Worm (Caenorhabditis elegans): ENCODE measurements around the gene aex-4.

aex-4 gene

ce11 chrX:3738617-3739016 is 9.5 kb downstream of the aex-4 start:
- TF ChIP-seq crh-2 (tag; optimal IDR thresholded peaks at IDR 0.05) (no peak), ztf-11 (tag; optimal IDR thresholded peaks at IDR 0.05) (no peak), lin-39 (tag; optimal IDR thresholded peaks at IDR 0.05) (no peak), Y55F3AM.14 (GFP tag; optimal IDR thresholded peaks at IDR 0.05) (no peak), alr-1 (tag; optimal IDR thresholded peaks at IDR 0.05) (no peak), gmeb-1 (tag; optimal IDR thresholded peaks at IDR 0.05) (no peak), elt-1 (tag; optimal IDR thresholded peaks at IDR 0.05) (no peak), mdl-1 (tag; optimal IDR thresholded peaks at IDR 0.05) (no peak), nhr-11 (tag; optimal IDR thresholded peaks at IDR 0.05) (no peak), F13H6.1 (tag; optimal IDR thresholded peaks at IDR 0.05) (no peak), ceh-82 (tag; optimal IDR thresholded peaks at IDR 0.05) (no peak), blmp-1 (tag; optimal IDR thresholded peaks at IDR 0.05; ENCODE audit: insufficient read depth) (no peak), fos-1 (tag; optimal IDR thresholded peaks at IDR 0.05) (no peak), ceh-16 (tag; optimal IDR thresholded peaks at IDR 0.05) (no peak)

ce11 chrX:3742223-3742622 is 13.1 kb downstream of the aex-4 start, which contains the start of gene fkh-2:
fkh-2 (minus strand) TSS chrX:3742323.
- TF ChIP-seq unc-62 (GFP tag; optimal IDR thresholded peaks at IDR 0.05) = no peak
- no peak for TF ChIP-seq ztf-4 (tag; optimal IDR thresholded peaks at IDR 0.05)
- no peak for TF ChIP-seq elt-1 (tag; optimal IDR thresholded peaks at IDR 0.05)
- no peak for TF ChIP-seq unc-55 (GFP tag; optimal IDR thresholded peaks at IDR 0.05)
- TF ChIP-seq nhr-21 (tag; optimal IDR thresholded peaks at IDR 0.05) = no peak
- no peak for TF ChIP-seq R02D3.7 (tag; optimal IDR thresholded peaks at IDR 0.05)
- no peak for TF ChIP-seq mbf-1 (tag; optimal IDR thresholded peaks at IDR 0.05)
- TF ChIP-seq snpc-4 (tag; optimal IDR thresholded peaks at IDR 0.05) = no peak
- no peak for TF ChIP-seq alr-1 (tag; optimal IDR thresholded peaks at IDR 0.05)

ce11 chrX:3743190-3743589 is 14.1 kb downstream of the aex-4 start:
- TF ChIP-seq lin-11 (tag; optimal IDR thresholded peaks at IDR 0.05) = no peak
- TF ChIP-seq snpc-4 (tag; optimal IDR thresholded peaks at IDR 0.05) = no peak
- TF ChIP-seq nhr-129 (tag; optimal IDR thresholded peaks at IDR 0.05) = no peak
- no peak for TF ChIP-seq R02D3.7 (tag; optimal IDR thresholded peaks at IDR 0.05)
- no peak for TF ChIP-seq nhr-6 (tag; optimal IDR thresholded peaks at IDR 0.05)
- no peak for TF ChIP-seq mab-5 (tag; optimal IDR thresholded peaks at IDR 0.05)
- TF ChIP-seq ama-1 (optimal IDR thresholded peaks at IDR 0.05) = no peak
- TF ChIP-seq mdl-1 (tag; optimal IDR thresholded peaks at IDR 0.05) = no peak
- no peak for TF ChIP-seq crh-2 (tag; optimal IDR thresholded peaks at IDR 0.05)
- TF ChIP-seq nhr-237 (tag; optimal IDR thresholded peaks at IDR 0.05) = no peak
- TF ChIP-seq ceh-16 (tag; optimal IDR thresholded peaks at IDR 0.05) = no peak
- TF ChIP-seq gmeb-1 (tag; optimal IDR thresholded peaks at IDR 0.05) = no peak

- TF ChIP-seq ama-1 (optimal IDR thresholded peaks at IDR 0.05) (no peak), gmeb-1 (tag; optimal IDR thresholded peaks at IDR 0.05) (no peak), egl-27 (tag; optimal IDR thresholded peaks at IDR 0.05) (no peak), blmp-1 (tag; optimal IDR thresholded peaks at IDR 0.05; ENCODE audit: insufficient read depth) (no peak), dmd-4 (tag; optimal IDR thresholded peaks at IDR 0.05) (no peak), ztf-11 (tag; optimal IDR thresholded peaks at IDR 0.05) (no peak), elt-1 (tag; optimal IDR thresholded peaks at IDR 0.05) (no peak), R02D3.7 (tag; optimal IDR thresholded peaks at IDR 0.05) (no peak), nhr-12 (tag; optimal IDR thresholded peaks at IDR 0.05) (no peak), nhr-77 (tag; optimal IDR thresholded peaks at IDR 0.05) (no peak), nhr-10 (tag; optimal IDR thresholded peaks at IDR 0.05) (no peak)
Measured at ce11 chrX:3751370-3751769, 22.3 kb downstream of the aex-4 start.

- no peak for TF ChIP-seq R02D3.7 (tag; optimal IDR thresholded peaks at IDR 0.05)
- no peak for TF ChIP-seq unc-62 (GFP tag; optimal IDR thresholded peaks at IDR 0.05)
- no peak for TF ChIP-seq mbf-1 (tag; optimal IDR thresholded peaks at IDR 0.05)
- TF ChIP-seq Y55F3AM.14 (GFP tag; optimal IDR thresholded peaks at IDR 0.05) = no peak
- TF ChIP-seq ceh-16 (tag; optimal IDR thresholded peaks at IDR 0.05) = no peak
- TF ChIP-seq C34F6.9 (tag; optimal IDR thresholded peaks at IDR 0.05) = no peak
- no peak for TF ChIP-seq aly-2 (tag; optimal IDR thresholded peaks at IDR 0.05)
- no peak for TF ChIP-seq snpc-4 (tag; optimal IDR thresholded peaks at IDR 0.05)
- no peak for TF ChIP-seq nhr-77 (tag; optimal IDR thresholded peaks at IDR 0.05)
- TF ChIP-seq lin-11 (tag; optimal IDR thresholded peaks at IDR 0.05) = no peak
- TF ChIP-seq zag-1 (tag; optimal IDR thresholded peaks at IDR 0.05) = no peak
- no peak for TF ChIP-seq lsy-2 (tag; optimal IDR thresholded peaks at IDR 0.05)
- no peak for TF ChIP-seq nhr-11 (tag; optimal IDR thresholded peaks at IDR 0.05)
- no peak for TF ChIP-seq nhr-23 (tag; optimal IDR thresholded peaks at IDR 0.05)
- TF ChIP-seq nhr-6 (tag; optimal IDR thresholded peaks at IDR 0.05) = no peak
- TF ChIP-seq sem-4 (tag; optimal IDR thresholded peaks at IDR 0.05) = no peak
- no peak for TF ChIP-seq elt-1 (tag; optimal IDR thresholded peaks at IDR 0.05)
- no peak for TF ChIP-seq sma-9 (GFP tag; optimal IDR thresholded peaks at IDR 0.05)
- TF ChIP-seq sma-9 (tag; optimal IDR thresholded peaks at IDR 0.05) = no peak
- no peak for TF ChIP-seq egl-27 (tag; optimal IDR thresholded peaks at IDR 0.05)
- no peak for TF ChIP-seq ama-1 (optimal IDR thresholded peaks at IDR 0.05)
Measured at ce11 chrX:3752443-3752842, 23.4 kb downstream of the aex-4 start.

Data from whole organism, L2 larva.